Worm (Caenorhabditis elegans): ENCODE data around the gene ham-1.

- TF ChIP-seq fkh-10 (GFP tag; optimal IDR thresholded peaks at IDR 0.05) (no peak), pros-1 (tag; optimal IDR thresholded peaks at IDR 0.05) (no peak), pha-4 (tag; optimal IDR thresholded peaks at IDR 0.05) (no peak), dve-1 (tag; optimal IDR thresholded peaks at IDR 0.05) (no peak), ahr-1 (tag; optimal IDR thresholded peaks at IDR 0.05) (no peak), pax-1 (tag; optimal IDR thresholded peaks at IDR 0.05) (no peak), madf-2 (tag; optimal IDR thresholded peaks at IDR 0.05) (no peak), F13H6.1 (tag; optimal IDR thresholded peaks at IDR 0.05) (no peak), elt-2 (tag; optimal IDR thresholded peaks at IDR 0.05) (no peak)
These were observed 10.9 kb upstream of the ham-1 start, which contains the start of gene F53B2.5 for ce11 chrIV:12531047-12531446.

All from whole organism, late embryonic.